Worm (Caenorhabditis elegans): ENCODE results near the gene F17C11.2.

- TF ChIP-seq him-1 (tag; optimal IDR thresholded peaks at IDR 0.05) (no peak), dao-5 (tag; optimal IDR thresholded peaks at IDR 0.05) (no peak)
Observed at ce11 chrV:10902682-10903081, 45.3 kb upstream of the F17C11.2 start, which contains the start of gene F32D8.8.
